Worm (Caenorhabditis elegans): ENCODE results near the gene Y58A7A.5.

DNA sequence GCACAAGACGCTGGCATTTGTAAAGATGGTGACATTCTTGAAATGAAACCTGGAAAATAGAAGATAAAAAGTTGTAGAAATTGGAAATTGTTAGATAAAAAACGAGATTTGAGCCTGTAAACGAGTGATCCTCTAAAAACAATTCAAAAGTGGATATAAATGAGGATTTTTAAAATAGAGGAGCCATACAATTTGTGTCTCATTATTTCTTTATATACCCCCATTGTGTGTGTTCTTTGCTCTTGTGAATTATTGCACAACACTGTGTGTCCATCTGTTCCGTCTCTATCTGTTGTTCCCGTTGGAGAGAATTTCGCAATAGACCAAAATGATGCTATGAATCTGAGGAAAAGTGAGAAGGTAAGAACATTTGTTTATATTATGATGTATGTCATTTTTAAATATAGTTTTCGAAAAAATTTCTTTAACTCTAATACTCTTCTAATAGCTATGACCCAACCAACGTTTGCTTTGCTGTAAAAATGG lies at the start of gene Y58A7A.5:
- TF ChIP-seq gmeb-2 (tag; optimal IDR thresholded peaks at IDR 0.05) (no peak), Y22D7AL.16 (tag; optimal IDR thresholded peaks at IDR 0.05) (no peak)

Measured in whole organism, late embryonic.